Fruit fly (Drosophila melanogaster) S2 (cell line): Measurements from ENCODE around the gene Cog2.

ENCODE experiments used
- CG8478 ChIP-seq: fragments of >200 bp; optimal IDR thresholded peaks from 2 replicates; lab custom pipeline; 2018
- CTCF ChIP-seq, 2 experiments: fragments of >200 bp; optimal IDR thresholded peaks; 2 replicates each; lab custom pipeline; 2018

- TF ChIP-seq CTCF (optimal IDR thresholded peaks at IDR 0.05; lab: Kevin White, UChicago) (no peak), CG8478 (lab: Kevin White, UChicago) (no peak)
These were observed 33.2 kb downstream of the Cog2 start, which contains the start of the genes CG6236 and ea for dm6 chr3R:15328083-15328779.
